Worm (Caenorhabditis elegans): ENCODE results near the gene srh-31.

ce11 chrV:17732516-17732915 lies 25.4 kb downstream of the srh-31 start, which contains the start of gene twk-42:
- TF ChIP-seq nhr-237 (tag; optimal IDR thresholded peaks at IDR 0.05) (no peak), unc-39 (tag; optimal IDR thresholded peaks at IDR 0.05) (no peak), unc-62 (GFP tag; optimal IDR thresholded peaks at IDR 0.05) (no peak), nhr-12 (tag; optimal IDR thresholded peaks at IDR 0.05) (no peak), hlh-1 (tag; optimal IDR thresholded peaks at IDR 0.05) (peak; percentile 26), unc-120 (tag; optimal IDR thresholded peaks at IDR 0.05; ENCODE audit: poor library complexity, severe bottlenecking) (no peak)
